Fruit fly (Drosophila melanogaster) whole organism, embryonic: ENCODE measurements around the gene CG15395.

Source experiments
- Asciz ChIP-seq: fragments of 200-800 bp; sonication (Bioruptor generic); optimal IDR thresholded peaks from 2 replicates; lab custom pipeline; 2017; ENCODE audit warnings: missing biosample characterization, mild to moderate bottlenecking, missing genetic modification characterization, missing genetic modification reagents
- Atf6 ChIP-seq: fragments of 200-800 bp; sonication (Bioruptor generic); IDR thresholded peaks from 2 replicates; pipeline ENCODE4 v1.3.6; 2022; ENCODE audit warnings: missing biosample characterization, missing genetic modification characterization
- BEAF-32 ChIP-seq: fragments of 200-800 bp; sonication (Bioruptor generic); optimal IDR thresholded peaks from 3 replicates; lab custom pipeline; 2017; ENCODE audit warnings: missing biosample characterization, missing genetic modification characterization, mild to moderate bottlenecking, moderate library complexity, missing genetic modification reagents
- CG10147 ChIP-seq: fragments of 200-800 bp; sonication (Bioruptor generic); optimal IDR thresholded peaks from 2 replicates; lab custom pipeline; 2019; ENCODE audit warnings: missing biosample characterization, mild to moderate bottlenecking, missing genetic modification characterization, moderate library complexity
- CG10366 ChIP-seq: fragments of 200-800 bp; sonication (Bioruptor generic); IDR thresholded peaks from 2 replicates; pipeline ENCODE4 v1.3.6; 2022; ENCODE audit warnings: missing biosample characterization, missing genetic modification characterization
- CG1603 ChIP-seq: fragments of 200-800 bp; sonication (Bioruptor generic); optimal IDR thresholded peaks from 2 replicates; lab custom pipeline; 2019; ENCODE audit warnings: missing biosample characterization, mild to moderate bottlenecking, missing genetic modification characterization, moderate library complexity
- CG18262 ChIP-seq: fragments of 200-800 bp; optimal IDR thresholded peaks from 3 replicates; lab custom pipeline; 2019; ENCODE audit warnings: missing biosample characterization, mild to moderate bottlenecking, missing genetic modification characterization, moderate library complexity
- CG2120 ChIP-seq: fragments of 200-800 bp; sonication (Bioruptor generic); optimal IDR thresholded peaks from 3 replicates; lab custom pipeline; 2016; ENCODE audit warnings: missing biosample characterization, missing genetic modification characterization
- CG30403 ChIP-seq: fragments of 200-800 bp; sonication (Bioruptor generic); optimal IDR thresholded peaks from 3 replicates; lab custom pipeline; 2016; ENCODE audit warnings: missing biosample characterization, missing genetic modification characterization
- CG3847 ChIP-seq: fragments of 200-800 bp; sonication (Bioruptor generic); IDR thresholded peaks from 2 replicates; pipeline ENCODE4 v1.3.6; 2022; ENCODE audit warnings: missing biosample characterization, missing genetic modification characterization
- CG5245 ChIP-seq: fragments of 200-800 bp; sonication (Bioruptor generic); optimal IDR thresholded peaks from 3 replicates; lab custom pipeline; 2016; ENCODE audit warnings: missing biosample characterization, missing genetic modification characterization
- CG6272 ChIP-seq: fragments of 200-800 bp; sonication (Bioruptor generic); IDR thresholded peaks from 2 replicates; pipeline ENCODE4 v1.3.6; 2022; ENCODE audit warnings: missing biosample characterization, missing genetic modification characterization
- CG8089 ChIP-seq: fragments of 200-800 bp; sonication (Bioruptor generic); optimal IDR thresholded peaks from 3 replicates; lab custom pipeline; 2016; ENCODE audit warnings: missing biosample characterization, missing genetic modification characterization
- CG9797 ChIP-seq: fragments of 200-800 bp; sonication (Bioruptor generic); optimal IDR thresholded peaks from 3 replicates; lab custom pipeline; 2018; ENCODE audit warnings: missing biosample characterization, mild to moderate bottlenecking, missing genetic modification characterization
- CoRest ChIP-seq: fragments of 200-800 bp; sonication (Bioruptor generic); optimal IDR thresholded peaks from 3 replicates; lab custom pipeline; 2018; ENCODE audit warnings: missing biosample characterization, mild to moderate bottlenecking, missing genetic modification characterization, moderate library complexity
- Doc2 ChIP-seq: fragments of 200-800 bp; sonication (Bioruptor generic); IDR thresholded peaks from 2 replicates; pipeline ENCODE4 v1.3.6; 2022; ENCODE audit warnings: missing biosample characterization, missing genetic modification characterization
- Doc3 ChIP-seq: fragments of 200-800 bp; sonication (Bioruptor generic); IDR thresholded peaks from 3 replicates; pipeline ENCODE4 v1.3.6; 2022; ENCODE audit warnings: missing biosample characterization, missing genetic modification characterization; ENCODE audit not compliant: partially characterized antibody
- Dp ChIP-seq: fragments of 200-800 bp; sonication (Bioruptor generic); optimal IDR thresholded peaks from 2 replicates; lab custom pipeline; 2018; ENCODE audit warnings: missing biosample characterization, mild to moderate bottlenecking, missing genetic modification characterization, moderate library complexity
- Elba2 ChIP-seq: fragments of 200-800 bp; sonication (Bioruptor generic); optimal IDR thresholded peaks from 3 replicates; lab custom pipeline; 2016; ENCODE audit warnings: missing biosample characterization, missing genetic modification characterization
- Ets65A ChIP-seq: fragments of 200-800 bp; sonication (Bioruptor generic); peaks from one replicate; lab custom pipeline; 2016; ENCODE audit warnings: missing biosample characterization, missing genetic modification characterization
- Fer3 ChIP-seq: fragments of 200-800 bp; sonication (Bioruptor generic); optimal IDR thresholded peaks from 2 replicates; lab custom pipeline; 2018; ENCODE audit warnings: missing biosample characterization, mild to moderate bottlenecking, missing genetic modification characterization, moderate library complexity
- Hand ChIP-seq: fragments of 200-800 bp; sonication (Bioruptor generic); optimal IDR thresholded peaks from 2 replicates; lab custom pipeline; 2017; ENCODE audit warnings: mild to moderate bottlenecking, missing biosample characterization, missing genetic modification reagents, missing genetic modification characterization
- MBD-R2 ChIP-seq: fragments of 200-800 bp; sonication (Bioruptor generic); IDR thresholded peaks from 2 replicates; pipeline ENCODE4 v1.3.6; 2022; ENCODE audit warnings: missing biosample characterization, missing genetic modification characterization
- Rfx ChIP-seq: fragments of 200-800 bp; sonication (Bioruptor generic); IDR thresholded peaks from 2 replicates; pipeline ENCODE4 v1.3.6; 2022; ENCODE audit warnings: missing biosample characterization, missing genetic modification characterization
- Rx ChIP-seq: fragments of 200-800 bp; sonication (Bioruptor generic); IDR thresholded peaks from 2 replicates; pipeline ENCODE4 v1.3.6; 2022; ENCODE audit warnings: missing biosample characterization, missing genetic modification characterization
- Scr ChIP-seq: fragments of 200-800 bp; sonication (Bioruptor generic); IDR thresholded peaks from 2 replicates; pipeline ENCODE4 v1.3.6; 2022; ENCODE audit warnings: missing biosample characterization, missing genetic modification characterization; ENCODE audit not compliant: partially characterized antibody
- Sry-δ ChIP-seq: fragments of 200-800 bp; sonication (Bioruptor generic); optimal IDR thresholded peaks from 2 replicates; lab custom pipeline; 2016; ENCODE audit warnings: missing biosample characterization, missing genetic modification characterization
- Trl ChIP-seq, 3 experiments: fragments of >200 bp in 2 of 3; fragments of 200-800 bp in 1 of 3; sonication (Bioruptor generic) in 1 of 3; optimal IDR thresholded peaks; 2 replicates in 1 of 3; 3 replicates in 2 of 3; lab custom pipeline; 2016 to 2017; ENCODE audit warnings: missing biosample characterization in 1 of 3, missing genetic modification characterization in 1 of 3
- ara ChIP-seq: fragments of 200-800 bp; sonication (Bioruptor generic); IDR thresholded peaks from 2 replicates; pipeline ENCODE4 v1.3.6; 2022; ENCODE audit warnings: missing biosample characterization, missing genetic modification characterization
- bbx ChIP-seq: fragments of 200-800 bp; sonication (Bioruptor generic); IDR thresholded peaks from 2 replicates; pipeline ENCODE4 v1.3.6; 2022; ENCODE audit warnings: missing biosample characterization, missing genetic modification characterization; ENCODE audit not compliant: partially characterized antibody
- btn ChIP-seq: fragments of 200-800 bp; sonication (Bioruptor generic); optimal IDR thresholded peaks from 2 replicates; lab custom pipeline; 2016; ENCODE audit warnings: missing biosample characterization, missing genetic modification characterization
- crc ChIP-seq: fragments of 200-800 bp; sonication (Bioruptor generic); optimal IDR thresholded peaks from 2 replicates; lab custom pipeline; 2016; ENCODE audit warnings: missing biosample characterization, missing genetic modification characterization
- ewg ChIP-seq: fragments of 200-800 bp; sonication (Bioruptor generic); optimal IDR thresholded peaks from 3 replicates; lab custom pipeline; 2017; ENCODE audit warnings: mild to moderate bottlenecking, missing biosample characterization, missing genetic modification reagents, missing genetic modification characterization
- grn ChIP-seq: fragments of 200-800 bp; sonication (Bioruptor generic); optimal IDR thresholded peaks from 3 replicates; lab custom pipeline; 2017; ENCODE audit warnings: missing biosample characterization, missing genetic modification characterization
- gsb-n ChIP-seq: fragments of 200-800 bp; sonication (Bioruptor generic); optimal IDR thresholded peaks from 3 replicates; lab custom pipeline; 2018; ENCODE audit warnings: missing biosample characterization, mild to moderate bottlenecking, missing genetic modification characterization
- hb ChIP-seq: fragments of 200-800 bp; sonication (Bioruptor generic); IDR thresholded peaks from 3 replicates; pipeline ENCODE4 v1.3.6; 2022; ENCODE audit warnings: missing biosample characterization, missing genetic modification characterization; ENCODE audit not compliant: partially characterized antibody
- hbn ChIP-seq: fragments of 200-800 bp; sonication (Bioruptor generic); IDR thresholded peaks from 2 replicates; pipeline ENCODE4 v1.3.6; 2022; ENCODE audit warnings: missing biosample characterization, missing genetic modification characterization; ENCODE audit not compliant: partially characterized antibody
- insv ChIP-seq, 2 experiments: fragments of 200-800 bp; sonication (Bioruptor generic); optimal IDR thresholded peaks; 3 replicates each; lab custom pipeline; 2016 to 2018; ENCODE audit warnings: missing biosample characterization in 2 of 2, missing genetic modification characterization in 2 of 2
- jing ChIP-seq: fragments of 200-800 bp; sonication (Bioruptor generic); optimal IDR thresholded peaks from 2 replicates; lab custom pipeline; 2018; ENCODE audit warnings: missing biosample characterization, mild to moderate bottlenecking, missing genetic modification characterization
- pum ChIP-seq: fragments of 200-800 bp; sonication (Bioruptor generic); optimal IDR thresholded peaks from 2 replicates; lab custom pipeline; 2016; ENCODE audit warnings: missing biosample characterization, missing genetic modification characterization
- sens ChIP-seq: fragments of 200-800 bp; sonication (Bioruptor generic); peaks from one replicate; lab custom pipeline; 2016; ENCODE audit warnings: missing biosample characterization, missing genetic modification characterization
- ssp ChIP-seq: fragments of 200-800 bp; sonication (Bioruptor generic); IDR thresholded peaks from 2 replicates; pipeline ENCODE4 v1.3.6; 2022; ENCODE audit warnings: missing biosample characterization, missing genetic modification characterization
- stwl ChIP-seq: fragments of 200-800 bp; sonication (Bioruptor generic); optimal IDR thresholded peaks from 3 replicates; lab custom pipeline; 2018; ENCODE audit warnings: missing biosample characterization, mild to moderate bottlenecking, missing genetic modification characterization, moderate library complexity
- trem ChIP-seq: fragments of 200-800 bp; optimal IDR thresholded peaks from 3 replicates; lab custom pipeline; 2019; ENCODE audit warnings: missing biosample characterization, mild to moderate bottlenecking, missing genetic modification characterization, moderate library complexity
- unc-4 ChIP-seq: fragments of 200-800 bp; sonication (Bioruptor generic); IDR thresholded peaks from 2 replicates; pipeline ENCODE4 v1.3.6; 2022; ENCODE audit warnings: missing biosample characterization, missing genetic modification characterization; ENCODE audit not compliant: partially characterized antibody
- wdn ChIP-seq: fragments of 200-800 bp; sonication (Bioruptor generic); IDR thresholded peaks from 2 replicates; pipeline ENCODE4 v1.3.6; 2022; ENCODE audit warnings: missing biosample characterization, missing genetic modification characterization
- yki ChIP-seq: fragments of >200 bp; optimal IDR thresholded peaks from 3 replicates; lab custom pipeline; 2018

CG15395 gene

dm6 chr2L:2574717-2575273 is 35.0 kb upstream of the CG15395 start, which contains the start of the genes Rad1 and Sws1 (continued):
- TF ChIP-seq Atf6 = no peak
- peak; percentile 33 for TF ChIP-seq BEAF-32
- no peak for TF ChIP-seq ssp (GFP tag; lab: Robert Waterston, UW)
- peak; percentile 20 for TF ChIP-seq CG9797 (GFP tag; lab: Kevin White, UChicago)
- no peak for TF ChIP-seq Fer3 (tag; lab: Kevin White, UChicago)
- peak; percentile 84 for TF ChIP-seq trem
- TF ChIP-seq crc = no peak
- no peak for TF ChIP-seq Asciz (GFP tag; lab: Kevin White, UChicago)
- TF ChIP-seq pum (GFP tag; lab: Kevin White, UChicago) = no peak
- no peak for TF ChIP-seq Hand
- TF ChIP-seq CG10147 (GFP tag; lab: Kevin White, UChicago) = no peak
- TF ChIP-seq, all 482 proteins: peak for 36

- TF ChIP-seq CG8089 (GFP tag; lab: Kevin White, UChicago) (no peak), Rx (GFP tag; lab: Robert Waterston, UW) (no peak), hbn (GFP tag; lab: Robert Waterston, UW) (peak; percentile 52; the same call in 1 of the 2 replicates), Trl (optimal IDR thresholded peaks at IDR 0.05; lab: Kevin White, UChicago) (peak in 1 of 2 experiments; percentile 29), Trl (GFP tag; optimal IDR thresholded peaks at IDR 0.05; lab: Kevin White, UChicago) (no peak), BEAF-32 (peak; percentile 60), gsb-n (tag; lab: Kevin White, UChicago) (no peak), MBD-R2 (GFP tag; lab: Robert Waterston, UW) (peak; percentile 44), hb (GFP tag; lab: Robert Waterston, UW) (0 out of 3 replicates have a peak, but pooled peaks have one; percentile 52), stwl (tag; lab: Kevin White, UChicago) (peak; percentile 54), Doc2 (GFP tag; lab: Robert Waterston, UW) (no peak), ara (GFP tag; lab: Robert Waterston, UW) (no peak), CG18262 (tag; lab: Kevin White, UChicago) (peak; percentile 13), Elba2 (peak; percentile 44), CG30403 (GFP tag; lab: Kevin White, UChicago) (peak; percentile 5), CG5245 (GFP tag; lab: Kevin White, UChicago) (no peak), yki (lab: Kevin White, UChicago) (no peak), btn (GFP tag; lab: Kevin White, UChicago) (no peak), Ets65A (GFP tag; lab: Kevin White, UChicago) (no peak), CG1603 (no peak), insv (GFP tag; optimal IDR thresholded peaks at IDR 0.05; lab: Kevin White, UChicago) (peak; percentile 25 to 99), CG3847 (0 out of 2 replicates have a peak, but pooled peaks have one; percentile 7), bbx (GFP tag; lab: Robert Waterston, UW) (peak; percentile 39; the same call in 1 of the 2 replicates), CG6272 (GFP tag; lab: Robert Waterston, UW) (no peak), wdn (GFP tag; lab: Robert Waterston, UW) (no peak), Rfx (peak; percentile 46; the same call in 1 of the 2 replicates), unc-4 (GFP tag; lab: Robert Waterston, UW) (0 out of 2 replicates have a peak, but pooled peaks have one; percentile 57), ewg (GFP tag; lab: Kevin White, UChicago) (peak; percentile 67), Dp (GFP tag; lab: Kevin White, UChicago) (no peak), CG2120 (GFP tag; lab: Kevin White, UChicago) (peak; percentile 4), CG10366 (GFP tag; lab: Robert Waterston, UW) (no peak), grn (GFP tag; lab: Kevin White, UChicago) (no peak), sens (GFP tag; lab: Kevin White, UChicago) (peak; percentile 36), Sry-δ (GFP tag; lab: Kevin White, UChicago) (peak; percentile 2), jing (GFP tag; lab: Kevin White, UChicago) (no peak), CoRest (tag; lab: Kevin White, UChicago) (peak; percentile 23), Doc3 (GFP tag; lab: Robert Waterston, UW) (peak; percentile 68), Scr (peak; percentile 70)
Observed at dm6 chr2L:2576565-2577360, 33.0 kb upstream of the CG15395 start, which contains the start of gene insv. Gene insv (minus strand): TSS chr2L:2576997.
